Fruit fly (Drosophila melanogaster) whole organism: ENCODE measurements around the gene CG44198.

Experiments
- pan ChIP-seq: fragments of >200 bp; optimal IDR thresholded peaks from 2 replicates; lab custom pipeline; 2017
- psq ChIP-seq: fragments of >200 bp; optimal IDR thresholded peaks from 2 replicates; lab custom pipeline; 2017

DNA sequence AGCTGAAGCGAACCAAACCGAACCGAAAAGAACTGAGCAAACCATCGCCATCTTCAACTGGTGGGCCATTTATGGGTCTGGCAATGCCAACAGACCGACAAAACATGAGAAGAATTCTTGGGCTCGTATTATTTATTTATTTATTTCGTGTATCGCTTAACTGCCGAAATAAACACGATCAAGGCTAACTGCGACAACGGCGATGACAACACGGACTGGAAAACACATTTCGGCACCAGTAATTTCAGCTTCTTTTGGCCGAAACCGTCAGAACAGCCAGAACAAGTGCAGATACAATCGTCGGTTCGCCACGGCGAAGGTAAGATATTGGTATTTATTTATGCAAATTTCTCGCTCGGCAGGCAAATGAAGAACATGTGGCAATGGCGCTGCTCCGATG, 21.7 kb downstream of the CG44198 start:
- TF ChIP-seq pan (lab: Kevin White, UChicago) (no peak), psq (lab: Kevin White, UChicago) (no peak)
